Fruit fly (Drosophila melanogaster) whole organism, prepupa: ENCODE measurements around the gene CG7492.

ENCODE experiments used
- CG10631 ChIP-seq: fragments of 200-800 bp; sonication (Bioruptor generic); optimal IDR thresholded peaks from 2 replicates; lab custom pipeline; 2016; ENCODE audit warnings: missing biosample characterization, missing genetic modification characterization
- CG10669 ChIP-seq: fragments of 200-800 bp; sonication (Bioruptor generic); optimal IDR thresholded peaks from 3 replicates; lab custom pipeline; 2018; ENCODE audit warnings: missing biosample characterization, mild to moderate bottlenecking, missing genetic modification characterization, moderate library complexity
- CG11762 ChIP-seq: fragments of 200-800 bp; sonication (Bioruptor generic); optimal IDR thresholded peaks from 3 replicates; lab custom pipeline; 2016; ENCODE audit warnings: missing biosample characterization, missing genetic modification characterization; ENCODE audit not compliant: insufficient read depth
- CG11902 ChIP-seq: fragments of 200-800 bp; sonication (Bioruptor generic); optimal IDR thresholded peaks from 3 replicates; lab custom pipeline; 2016; ENCODE audit warnings: missing biosample characterization, missing genetic modification characterization
- CG15336 ChIP-seq: fragments of 200-800 bp; sonication (Bioruptor generic); IDR thresholded peaks from 2 replicates; pipeline ENCODE4 v1.3.6; 2022; ENCODE audit warnings: missing biosample characterization, missing genetic modification characterization
- CG1621 ChIP-seq: fragments of 200-800 bp; sonication (Bioruptor generic); optimal IDR thresholded peaks from 3 replicates; lab custom pipeline; 2018; ENCODE audit warnings: missing biosample characterization, mild to moderate bottlenecking, missing genetic modification characterization
- CG3032 ChIP-seq: fragments of 200-800 bp; optimal IDR thresholded peaks from 2 replicates; lab custom pipeline; 2019; ENCODE audit warnings: missing biosample characterization, mild to moderate bottlenecking, missing genetic modification characterization, moderate library complexity
- CG31627 ChIP-seq: fragments of 200-800 bp; sonication (Bioruptor generic); optimal IDR thresholded peaks from 3 replicates; lab custom pipeline; 2016; ENCODE audit warnings: missing biosample characterization, missing genetic modification characterization
- CG32006 ChIP-seq: fragments of 200-800 bp; sonication (Bioruptor generic); optimal IDR thresholded peaks from 3 replicates; lab custom pipeline; 2017; ENCODE audit warnings: missing biosample characterization, mild to moderate bottlenecking, missing genetic modification characterization
- CG6163 ChIP-seq: fragments of 200-800 bp; sonication (Bioruptor generic); IDR thresholded peaks from 3 replicates; pipeline ENCODE4 v1.3.6; 2022; ENCODE audit warnings: missing biosample characterization, missing genetic modification characterization
- CG6792 ChIP-seq: fragments of 200-800 bp; sonication (Bioruptor generic); optimal IDR thresholded peaks from 3 replicates; lab custom pipeline; 2016; ENCODE audit warnings: missing biosample characterization, missing genetic modification characterization
- CG8319 ChIP-seq: fragments of 200-800 bp; sonication (Bioruptor generic); optimal IDR thresholded peaks from 3 replicates; lab custom pipeline; 2016; ENCODE audit warnings: missing biosample characterization, missing genetic modification characterization
- CG8632 ChIP-seq: fragments of 200-800 bp; sonication (Bioruptor generic); optimal IDR thresholded peaks from 3 replicates; lab custom pipeline; 2016; ENCODE audit warnings: missing biosample characterization, missing genetic modification characterization
- Eip75B ChIP-seq: fragments of 200-800 bp; sonication (Bioruptor generic); optimal IDR thresholded peaks from 3 replicates; lab custom pipeline; 2016; ENCODE audit warnings: missing biosample characterization, missing genetic modification characterization
- Eip78C ChIP-seq: fragments of 200-800 bp; sonication (Bioruptor generic); peaks from one replicate; lab custom pipeline; 2016; ENCODE audit warnings: missing biosample characterization, missing genetic modification characterization
- Eip93F ChIP-seq: fragments of 200-800 bp; sonication (Bioruptor generic); optimal IDR thresholded peaks from 2 replicates; lab custom pipeline; 2016; ENCODE audit warnings: missing biosample characterization, mild to moderate bottlenecking, missing genetic modification characterization
- Ets21C ChIP-seq: fragments of 200-800 bp; sonication (Bioruptor generic); optimal IDR thresholded peaks from 3 replicates; lab custom pipeline; 2016; ENCODE audit warnings: missing biosample characterization, missing genetic modification characterization
- Gug ChIP-seq: fragments of 200-800 bp; sonication (Bioruptor generic); IDR thresholded peaks from 2 replicates; pipeline ENCODE4 v1.3.6; 2022; ENCODE audit warnings: missing biosample characterization, missing genetic modification characterization
- Hr38 ChIP-seq: sonication (Bioruptor generic); optimal IDR thresholded peaks from 2 replicates; lab custom pipeline; 2016; ENCODE audit warnings: missing biosample characterization, missing genetic modification characterization
- Hr39 ChIP-seq: fragments of 200-800 bp; sonication (Bioruptor generic); optimal IDR thresholded peaks from 2 replicates; lab custom pipeline; 2016; ENCODE audit warnings: missing biosample characterization, missing genetic modification characterization
- Hr4 ChIP-seq: fragments of 200-800 bp; sonication (Bioruptor generic); optimal IDR thresholded peaks from 3 replicates; lab custom pipeline; 2016; ENCODE audit warnings: missing biosample characterization, missing genetic modification characterization
- Met ChIP-seq: fragments of 200-800 bp; sonication (Bioruptor generic); optimal IDR thresholded peaks from 3 replicates; lab custom pipeline; 2016; ENCODE audit warnings: missing biosample characterization, missing genetic modification characterization
- Sox102F ChIP-seq: fragments of 200-800 bp; sonication (Bioruptor generic); optimal IDR thresholded peaks from 2 replicates; lab custom pipeline; 2016; ENCODE audit warnings: missing biosample characterization, mild to moderate bottlenecking, missing genetic modification characterization
- Sox15 ChIP-seq: fragments of 200-800 bp; sonication (Bioruptor generic); optimal IDR thresholded peaks from 3 replicates; lab custom pipeline; 2016; ENCODE audit warnings: missing biosample characterization, missing genetic modification characterization
- achi ChIP-seq: fragments of 200-800 bp; sonication (Bioruptor generic); optimal IDR thresholded peaks from 3 replicates; lab custom pipeline; 2016; ENCODE audit warnings: missing biosample characterization, missing genetic modification characterization
- acj6 ChIP-seq: fragments of 200-800 bp; sonication (Bioruptor generic); optimal IDR thresholded peaks from 3 replicates; lab custom pipeline; 2016; ENCODE audit warnings: missing biosample characterization, missing genetic modification characterization
- cyc ChIP-seq: fragments of 200-800 bp; sonication (Bioruptor generic); optimal IDR thresholded peaks from 3 replicates; lab custom pipeline; 2016; ENCODE audit warnings: missing biosample characterization, missing genetic modification characterization
- dsx ChIP-seq: fragments of 200-800 bp; optimal IDR thresholded peaks from 3 replicates; lab custom pipeline; 2019; ENCODE audit warnings: missing biosample characterization, mild to moderate bottlenecking, missing genetic modification characterization, moderate library complexity; ENCODE audit not compliant: poor library complexity, severe bottlenecking
- esn ChIP-seq: fragments of 200-800 bp; sonication (Bioruptor generic); optimal IDR thresholded peaks from 2 replicates; lab custom pipeline; 2016; ENCODE audit warnings: missing biosample characterization, mild to moderate bottlenecking, missing genetic modification characterization, moderate library complexity
- fd59A ChIP-seq: fragments of 200-800 bp; sonication (Bioruptor generic); optimal IDR thresholded peaks from 2 replicates; lab custom pipeline; 2017; ENCODE audit warnings: missing biosample characterization, mild to moderate bottlenecking, missing genetic modification characterization, missing genetic modification reagents
- fd85E ChIP-seq: fragments of 200-800 bp; sonication (Bioruptor generic); optimal IDR thresholded peaks from 3 replicates; lab custom pipeline; 2016; ENCODE audit warnings: missing biosample characterization, missing genetic modification characterization
- lz ChIP-seq: fragments of 200-800 bp; sonication (Bioruptor generic); optimal IDR thresholded peaks from 3 replicates; lab custom pipeline; 2016; ENCODE audit warnings: missing biosample characterization, missing genetic modification characterization
- net ChIP-seq: fragments of 200-800 bp; sonication (Bioruptor generic); optimal IDR thresholded peaks from 3 replicates; lab custom pipeline; 2016; ENCODE audit warnings: missing biosample characterization, missing genetic modification characterization
- pdm3 ChIP-seq: fragments of 200-800 bp; sonication (Bioruptor generic); optimal IDR thresholded peaks from 3 replicates; lab custom pipeline; 2016; ENCODE audit warnings: missing biosample characterization, missing genetic modification characterization
- svp ChIP-seq: fragments of 200-800 bp; sonication (Bioruptor generic); peaks from one replicate; lab custom pipeline; 2016; ENCODE audit warnings: missing biosample characterization, missing genetic modification characterization
- vri ChIP-seq: fragments of 200-800 bp; sonication (Bioruptor generic); optimal IDR thresholded peaks from 3 replicates; lab custom pipeline; 2016; ENCODE audit warnings: missing biosample characterization, mild to moderate bottlenecking, missing genetic modification characterization

Gene CG7492

DNA sequence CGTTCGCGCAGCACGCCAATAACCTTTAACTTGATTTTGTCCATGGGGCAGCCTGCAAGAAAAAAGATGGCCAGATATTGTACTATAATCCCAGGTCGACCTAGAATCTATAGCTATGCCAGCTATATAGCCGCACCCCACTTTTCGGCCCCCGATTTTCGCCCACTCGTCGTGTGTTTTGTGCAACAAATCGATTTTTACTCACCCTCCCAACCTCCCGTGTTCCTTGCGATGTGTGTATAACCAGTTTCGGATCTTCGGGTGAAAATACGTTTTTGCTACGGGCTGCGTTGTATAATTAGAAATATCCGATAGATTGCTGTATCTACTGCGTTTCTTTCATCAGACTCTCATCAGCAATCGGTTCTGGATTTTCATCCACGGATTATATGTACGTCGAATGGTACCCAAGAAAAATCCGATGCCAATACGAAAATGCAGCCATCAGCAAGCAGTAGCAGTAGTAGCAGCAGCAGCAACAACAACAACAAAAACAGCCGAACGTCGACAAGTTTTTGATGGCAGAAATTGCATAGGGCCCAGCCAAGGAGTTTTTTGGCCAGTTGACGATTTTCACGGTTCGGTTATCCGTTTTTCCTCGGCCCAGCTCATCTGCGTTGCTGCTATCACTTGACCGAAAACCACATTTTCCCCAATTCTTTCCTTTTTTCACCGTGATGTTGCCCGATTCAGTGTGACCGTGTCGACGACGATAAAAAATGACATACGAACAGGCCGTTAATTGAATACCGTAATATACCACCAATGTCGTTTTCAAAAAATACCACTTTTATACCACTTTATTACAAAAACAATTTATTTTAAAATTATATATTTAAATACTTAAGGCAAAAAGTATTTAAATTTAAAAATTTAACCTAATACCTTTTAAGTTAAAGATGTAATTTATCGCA, at the start of gene CG7492:
TSS of gene CG7492 (minus strand) at position 705 of the 914 bp plus-strand sequence.
- no peak for TF ChIP-seq CG1621 (tag; lab: Kevin White, UChicago)
- no peak for TF ChIP-seq CG6163 (GFP tag; lab: Robert Waterston, UW)
- no peak for TF ChIP-seq CG8632
- no peak for TF ChIP-seq CG32006 (GFP tag; lab: Kevin White, UChicago)
- TF ChIP-seq svp (GFP tag; lab: Kevin White, UChicago): no peak
- TF ChIP-seq Met (GFP tag; lab: Kevin White, UChicago): no peak
- TF ChIP-seq Gug (GFP tag; lab: Robert Waterston, UW): no peak
- TF ChIP-seq cyc (GFP tag; lab: Kevin White, UChicago): no peak
- no peak for TF ChIP-seq Eip75B (GFP tag; lab: Kevin White, UChicago)
- TF ChIP-seq Hr4 (GFP tag; lab: Kevin White, UChicago): no peak
- TF ChIP-seq dsx (GFP tag; lab: Kevin White, UChicago): no peak
- TF ChIP-seq Hr38 (GFP tag; lab: Kevin White, UChicago): no peak
- TF ChIP-seq CG31627 (GFP tag; lab: Kevin White, UChicago): no peak

DNA sequence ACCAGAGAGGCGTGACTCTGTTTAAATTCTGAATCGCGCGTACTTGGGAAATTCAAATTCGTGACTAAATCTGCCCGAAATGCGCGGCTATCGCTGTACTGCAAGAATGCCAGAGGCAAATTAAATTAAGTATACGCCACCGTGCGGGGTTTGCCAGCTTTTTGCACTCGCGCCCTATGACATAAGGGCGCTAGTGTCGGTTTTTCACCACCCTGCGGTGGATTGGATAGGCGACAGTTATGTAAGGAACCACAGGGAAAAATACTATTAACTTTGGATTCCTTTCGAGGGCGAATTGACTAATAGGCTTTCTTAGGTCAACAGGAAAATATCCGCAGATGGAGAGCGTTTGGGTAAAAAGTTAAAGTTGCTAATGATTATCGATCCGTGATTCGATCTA, 41.0 kb upstream of the CG7492 start, which contains the start of gene CG44195:
TSS of gene CG44195 (minus strand) at position 101 of the 400 bp plus-strand sequence.
- no peak for TF ChIP-seq CG11762 (GFP tag; lab: Kevin White, UChicago)

DNA sequence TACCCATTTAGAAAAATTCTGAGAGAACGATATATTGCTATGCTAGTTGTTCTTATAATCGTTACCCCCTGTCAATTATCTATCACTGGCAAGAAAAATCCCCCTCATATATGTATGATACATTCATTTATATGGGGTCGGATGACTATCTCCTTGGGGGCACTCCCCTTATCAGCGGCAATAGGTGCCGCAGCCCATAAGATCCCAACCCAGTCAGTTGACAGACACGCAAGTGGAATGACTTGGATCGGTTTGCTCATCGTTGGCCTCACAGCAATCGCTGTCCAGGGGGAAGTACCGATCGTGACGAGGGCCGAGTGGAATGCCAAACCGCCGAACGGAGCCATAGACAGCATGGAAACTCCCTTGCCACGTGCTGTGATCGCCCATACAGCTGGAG, 3.6 kb downstream of the CG7492 start, which contains the start of gene PGRP-SD:
TSS of gene PGRP-SD (plus strand) at position 213 of the 400 bp plus-strand sequence.
- TF ChIP-seq CG32006 (GFP tag; lab: Kevin White, UChicago) (no peak), svp (GFP tag; lab: Kevin White, UChicago) (peak; percentile 99)
- TF ChIP-seq, all 60 proteins: peak for 1

DNA sequence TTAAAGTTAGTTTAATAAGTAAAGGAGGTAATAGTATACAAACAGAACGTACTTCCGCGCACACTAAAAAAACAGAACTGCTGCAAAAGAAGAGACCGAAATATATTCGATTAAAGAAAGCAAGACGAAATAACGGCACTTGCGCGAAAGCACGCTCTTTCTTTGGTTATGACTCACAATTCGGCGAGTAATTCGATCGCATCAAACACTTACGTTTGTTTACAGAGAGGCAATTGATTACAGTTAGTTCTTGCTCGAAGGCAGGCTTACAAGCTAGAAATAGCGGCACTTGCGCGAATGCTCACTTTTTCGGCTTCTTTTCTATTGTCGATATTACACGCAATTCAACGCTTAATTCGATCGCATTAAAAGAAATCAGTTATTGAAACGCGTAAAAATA, 4.3 kb downstream of the CG7492 start, which contains the start of gene CG32373:
TSS of gene CG32373 (plus strand) at position 301 of the 400 bp plus-strand sequence.
- TF ChIP-seq Hr39 (GFP tag; lab: Kevin White, UChicago): no peak
- no peak for TF ChIP-seq CG8319 (GFP tag; lab: Kevin White, UChicago)
- no peak for TF ChIP-seq svp (GFP tag; lab: Kevin White, UChicago)
- no peak for TF ChIP-seq Eip93F (GFP tag; lab: Kevin White, UChicago)
- no peak for TF ChIP-seq CG15336 (GFP tag; lab: Robert Waterston, UW)
- TF ChIP-seq CG6163 (GFP tag; lab: Robert Waterston, UW): no peak
- no peak for TF ChIP-seq fd85E
- no peak for TF ChIP-seq Hr38 (GFP tag; lab: Kevin White, UChicago)
- no peak for TF ChIP-seq Ets21C (GFP tag; lab: Kevin White, UChicago)
- no peak for TF ChIP-seq CG6792 (GFP tag; lab: Kevin White, UChicago)
- no peak for TF ChIP-seq CG11902

DNA sequence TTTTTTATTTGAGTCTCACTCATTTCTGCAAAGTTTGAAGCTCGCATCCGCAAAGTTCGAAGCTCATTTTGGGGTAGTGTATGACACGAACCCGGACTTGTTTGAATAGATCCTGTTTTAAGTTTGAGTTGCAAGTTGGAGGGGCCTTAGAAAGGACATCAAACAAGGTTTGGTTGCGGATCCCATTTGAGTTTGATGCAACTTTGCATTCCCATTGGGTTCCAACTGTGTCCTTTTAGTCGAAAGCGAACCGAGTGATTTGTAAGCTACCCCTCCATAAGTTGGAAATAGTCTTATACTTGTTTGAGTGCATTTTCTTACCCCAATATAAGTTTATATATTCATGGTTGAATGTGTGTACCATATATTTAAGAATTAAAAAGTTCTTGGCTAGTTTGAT, 11.0 kb downstream of the CG7492 start:
- TF ChIP-seq achi (GFP tag; lab: Kevin White, UChicago) (no peak), Gug (GFP tag; lab: Robert Waterston, UW) (no peak), Sox102F (GFP tag; lab: Kevin White, UChicago) (no peak), CG3032 (no peak)

DNA sequence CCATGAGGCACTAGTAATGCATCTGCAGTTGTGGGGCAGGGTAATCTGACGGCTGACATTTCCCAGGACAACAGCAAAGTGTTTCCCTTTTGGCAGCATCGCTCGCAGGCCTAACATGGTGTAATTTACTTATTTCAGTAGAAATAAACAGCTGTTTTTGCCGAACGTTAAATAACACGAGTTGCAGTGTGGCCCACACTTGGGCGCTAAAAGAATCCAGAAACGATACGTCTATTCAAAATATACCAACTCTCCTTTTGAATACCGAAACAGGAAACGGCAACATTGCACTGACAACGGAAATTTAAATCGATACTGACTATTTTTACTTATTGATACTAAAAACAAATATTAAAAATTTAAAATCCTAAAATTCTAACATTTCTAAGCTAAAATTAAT, 13.1 kb downstream of the CG7492 start, which contains the start of gene CG7506:
TSS of gene CG7506 (minus strand) at position 182 of the 400 bp plus-strand sequence.
- TF ChIP-seq esn (GFP tag; lab: Kevin White, UChicago) (peak; percentile 27), fd59A (no peak), CG6163 (GFP tag; lab: Robert Waterston, UW) (no peak), Ets21C (GFP tag; lab: Kevin White, UChicago) (no peak), Eip93F (GFP tag; lab: Kevin White, UChicago) (no peak), vri (GFP tag; lab: Kevin White, UChicago) (peak; percentile 73), lz (GFP tag; lab: Kevin White, UChicago) (peak; percentile 8), Sox102F (GFP tag; lab: Kevin White, UChicago) (no peak), Sox15 (GFP tag; lab: Kevin White, UChicago) (no peak), CG1621 (tag; lab: Kevin White, UChicago) (no peak), CG11902 (no peak), Hr39 (GFP tag; lab: Kevin White, UChicago) (no peak), pdm3 (no peak), dsx (GFP tag; lab: Kevin White, UChicago) (no peak), svp (GFP tag; lab: Kevin White, UChicago) (no peak), CG6792 (GFP tag; lab: Kevin White, UChicago) (no peak), CG10631 (GFP tag; lab: Kevin White, UChicago) (no peak), acj6 (GFP tag; lab: Kevin White, UChicago) (no peak), CG11762 (GFP tag; lab: Kevin White, UChicago) (no peak), Eip78C (peak; percentile 50), net (GFP tag; lab: Kevin White, UChicago) (no peak), achi (GFP tag; lab: Kevin White, UChicago) (no peak), CG8319 (GFP tag; lab: Kevin White, UChicago) (no peak), Gug (GFP tag; lab: Robert Waterston, UW) (no peak), CG10669 (GFP tag; lab: Kevin White, UChicago) (no peak)
